Fruit fly (Drosophila melanogaster) whole organism, embryonic: ENCODE measurements around the gene Sqor.
A peak's percentile ranks its signal among the peaks of the same experiment; 100 is the strongest.

Experiments
- Blimp-1 ChIP-seq: fragments of 200-800 bp; sonication (Bioruptor generic); optimal IDR thresholded peaks from 3 replicates; lab custom pipeline; 2018; ENCODE audit warnings: missing biosample characterization, missing genetic modification characterization, mild to moderate bottlenecking, moderate library complexity, missing genetic modification reagents
- CG1024 ChIP-seq: fragments of 200-800 bp; sonication (Bioruptor generic); IDR thresholded peaks from 2 replicates; pipeline ENCODE4 v1.3.6; 2022; ENCODE audit warnings: missing biosample characterization, missing genetic modification characterization
- CG11504 ChIP-seq: fragments of 200-800 bp; sonication (Bioruptor generic); optimal IDR thresholded peaks from 3 replicates; lab custom pipeline; 2019; ENCODE audit warnings: missing biosample characterization, mild to moderate bottlenecking, missing genetic modification characterization, moderate library complexity
- CG13296 ChIP-seq: fragments of 200-800 bp; sonication (Bioruptor generic); optimal IDR thresholded peaks from 3 replicates; lab custom pipeline; 2018; ENCODE audit warnings: missing biosample characterization, mild to moderate bottlenecking, missing genetic modification characterization
- CG15514 ChIP-seq: fragments of 200-800 bp; sonication (Bioruptor generic); optimal IDR thresholded peaks from 3 replicates; lab custom pipeline; 2017; ENCODE audit warnings: missing biosample characterization, missing genetic modification characterization, mild to moderate bottlenecking, moderate library complexity, missing genetic modification reagents
- CG17186 ChIP-seq: fragments of 200-800 bp; sonication (Bioruptor generic); optimal IDR thresholded peaks from 3 replicates; lab custom pipeline; 2017; ENCODE audit warnings: missing biosample characterization, missing genetic modification reagents, missing genetic modification characterization
- CG17385 ChIP-seq: fragments of 200-800 bp; sonication (Bioruptor generic); optimal IDR thresholded peaks from 3 replicates; lab custom pipeline; 2018; ENCODE audit warnings: missing biosample characterization, mild to moderate bottlenecking, missing genetic modification characterization
- CG17802 ChIP-seq: fragments of 200-800 bp; sonication (Bioruptor generic); optimal IDR thresholded peaks from 2 replicates; lab custom pipeline; 2018; ENCODE audit warnings: missing biosample characterization, mild to moderate bottlenecking, missing genetic modification characterization, moderate library complexity
- CG1792 ChIP-seq: fragments of 200-800 bp; sonication (Bioruptor generic); optimal IDR thresholded peaks from 2 replicates; lab custom pipeline; 2016; ENCODE audit warnings: missing biosample characterization, missing genetic modification characterization
- CG2202 ChIP-seq: fragments of 200-800 bp; sonication (Bioruptor generic); optimal IDR thresholded peaks from 2 replicates; lab custom pipeline; 2018; ENCODE audit warnings: missing biosample characterization, mild to moderate bottlenecking, missing genetic modification characterization
- CG2889 ChIP-seq: fragments of 200-800 bp; sonication (Bioruptor generic); IDR thresholded peaks from 3 replicates; pipeline ENCODE4 v1.3.6; 2022; ENCODE audit warnings: missing biosample characterization, missing genetic modification characterization
- CG3995 ChIP-seq: fragments of 200-800 bp; sonication (Bioruptor generic); optimal IDR thresholded peaks from 3 replicates; lab custom pipeline; 2016; ENCODE audit warnings: missing biosample characterization, missing genetic modification characterization
- CG42726 ChIP-seq: fragments of 200-800 bp; sonication (Bioruptor generic); IDR thresholded peaks from 2 replicates; pipeline ENCODE4 v1.3.6; 2022; ENCODE audit warnings: missing biosample characterization, missing genetic modification characterization; ENCODE audit not compliant: partially characterized antibody
- CG6175 ChIP-seq: fragments of 200-800 bp; sonication (Bioruptor generic); IDR thresholded peaks from 3 replicates; pipeline ENCODE4 v1.3.6; 2022; ENCODE audit warnings: missing biosample characterization, missing genetic modification characterization
- CG6791 ChIP-seq: fragments of 200-800 bp; sonication (Bioruptor generic); IDR thresholded peaks from 3 replicates; pipeline ENCODE4 v1.3.6; 2022; ENCODE audit warnings: missing biosample characterization, missing genetic modification characterization; ENCODE audit not compliant: partially characterized antibody
- CG8089 ChIP-seq: fragments of 200-800 bp; sonication (Bioruptor generic); optimal IDR thresholded peaks from 3 replicates; lab custom pipeline; 2016; ENCODE audit warnings: missing biosample characterization, missing genetic modification characterization
- CG8359 ChIP-seq: fragments of 200-800 bp; sonication (Bioruptor generic); optimal IDR thresholded peaks from 2 replicates; lab custom pipeline; 2017; ENCODE audit warnings: missing biosample characterization, mild to moderate bottlenecking, missing genetic modification characterization, borderline replicate concordance
- CG8478 ChIP-seq: fragments of >200 bp; optimal IDR thresholded peaks from 2 replicates; lab custom pipeline; 2018
- CG9932 ChIP-seq: fragments of 200-800 bp; sonication (Bioruptor generic); IDR thresholded peaks from 2 replicates; pipeline ENCODE4 v1.3.6; 2022; ENCODE audit warnings: missing biosample characterization, missing genetic modification characterization
- CHES-1-like ChIP-seq: fragments of 200-800 bp; sonication (Bioruptor generic); optimal IDR thresholded peaks from 2 replicates; lab custom pipeline; 2016; ENCODE audit warnings: missing biosample characterization, missing genetic modification characterization
- CoRest ChIP-seq: fragments of 200-800 bp; sonication (Bioruptor generic); optimal IDR thresholded peaks from 3 replicates; lab custom pipeline; 2018; ENCODE audit warnings: missing biosample characterization, mild to moderate bottlenecking, missing genetic modification characterization, moderate library complexity
- D ChIP-seq, 2 experiments: fragments of 200-800 bp in 1 of 2; fragments of >200 bp in 1 of 2; sonication (Bioruptor generic) in 1 of 2; optimal IDR thresholded peaks; 2 replicates in 1 of 2; 3 replicates in 1 of 2; lab custom pipeline; 2017; ENCODE audit warnings: mild to moderate bottlenecking in 1 of 2, missing biosample characterization in 1 of 2, missing genetic modification characterization in 1 of 2, missing genetic modification reagents in 1 of 2
- HLH54F ChIP-seq: fragments of 200-800 bp; sonication (Bioruptor generic); optimal IDR thresholded peaks from 3 replicates; lab custom pipeline; 2016; ENCODE audit warnings: missing biosample characterization, missing genetic modification characterization
- Hey ChIP-seq: fragments of 200-800 bp; sonication (Bioruptor generic); optimal IDR thresholded peaks from 3 replicates; lab custom pipeline; 2018; ENCODE audit warnings: missing biosample characterization, mild to moderate bottlenecking, missing genetic modification characterization
- HmgZ ChIP-seq: fragments of 200-800 bp; sonication (Bioruptor generic); optimal IDR thresholded peaks from 2 replicates; lab custom pipeline; 2018; ENCODE audit warnings: missing biosample characterization, mild to moderate bottlenecking, missing genetic modification characterization
- Hr39 ChIP-seq: fragments of >200 bp; optimal IDR thresholded peaks from 2 replicates; lab custom pipeline; 2017
- MESR4 ChIP-seq: fragments of 200-800 bp; sonication (Bioruptor generic); optimal IDR thresholded peaks from 2 replicates; lab custom pipeline; 2018; ENCODE audit warnings: missing biosample characterization, mild to moderate bottlenecking, missing genetic modification characterization, moderate library complexity
- NC2β ChIP-seq: fragments of 200-800 bp; sonication (Bioruptor generic); optimal IDR thresholded peaks from 2 replicates; lab custom pipeline; 2016; ENCODE audit warnings: missing biosample characterization, missing genetic modification characterization
- Neu2 ChIP-seq: fragments of 200-800 bp; sonication (Bioruptor generic); optimal IDR thresholded peaks from 3 replicates; lab custom pipeline; 2016; ENCODE audit warnings: missing biosample characterization, missing genetic modification characterization, borderline replicate concordance
- NfI ChIP-seq: fragments of 200-800 bp; sonication (Bioruptor generic); optimal IDR thresholded peaks from 3 replicates; lab custom pipeline; 2018; ENCODE audit warnings: missing biosample characterization, mild to moderate bottlenecking, missing genetic modification characterization, moderate library complexity
- Opbp ChIP-seq: fragments of 200-800 bp; sonication (Bioruptor generic); IDR thresholded peaks from 3 replicates; pipeline ENCODE4 v1.3.6; 2022; ENCODE audit warnings: missing biosample characterization, missing genetic modification characterization; ENCODE audit not compliant: partially characterized antibody
- YL-1 ChIP-seq: fragments of 200-800 bp; sonication (Bioruptor generic); optimal IDR thresholded peaks from 3 replicates; lab custom pipeline; 2017; ENCODE audit warnings: missing biosample characterization, mild to moderate bottlenecking, missing genetic modification characterization
- ash1 ChIP-seq: fragments of 200-800 bp; sonication (Bioruptor generic); optimal IDR thresholded peaks from 2 replicates; lab custom pipeline; 2018; ENCODE audit warnings: missing biosample characterization, mild to moderate bottlenecking, missing genetic modification characterization
- ato ChIP-seq: fragments of 200-800 bp; sonication (Bioruptor generic); IDR thresholded peaks from 2 replicates; pipeline ENCODE4 v1.3.6; 2022; ENCODE audit warnings: missing biosample characterization, missing genetic modification characterization; ENCODE audit not compliant: partially characterized antibody
- eve ChIP-seq, 2 experiments: fragments of >200 bp; optimal IDR thresholded peaks; 2 replicates each; lab custom pipeline; 2017; ENCODE audit warnings: missing biosample characterization in 2 of 2, missing genetic modification characterization in 2 of 2
- fu2 ChIP-seq: fragments of 200-800 bp; sonication (Bioruptor generic); optimal IDR thresholded peaks from 2 replicates; lab custom pipeline; 2016; ENCODE audit warnings: missing biosample characterization, missing genetic modification characterization
- gcm ChIP-seq: fragments of 200-800 bp; sonication (Bioruptor generic); optimal IDR thresholded peaks from 2 replicates; lab custom pipeline; 2019; ENCODE audit warnings: missing biosample characterization, mild to moderate bottlenecking, missing genetic modification characterization, moderate library complexity
- gfzf ChIP-seq: fragments of 200-800 bp; sonication (Bioruptor generic); optimal IDR thresholded peaks from 2 replicates; lab custom pipeline; 2016; ENCODE audit warnings: missing biosample characterization, mild to moderate bottlenecking, missing genetic modification characterization, moderate library complexity
- hbn ChIP-seq: fragments of 200-800 bp; sonication (Bioruptor generic); IDR thresholded peaks from 2 replicates; pipeline ENCODE4 v1.3.6; 2022; ENCODE audit warnings: missing biosample characterization, missing genetic modification characterization; ENCODE audit not compliant: partially characterized antibody
- hkb ChIP-seq, 2 experiments: fragments of 200-800 bp in 1 of 2; fragments of >200 bp in 1 of 2; sonication (Bioruptor generic) in 1 of 2; IDR thresholded peaks in 1 of 2; optimal IDR thresholded peaks in 1 of 2; 2 replicates each; pipeline versions ENCODE4 v1.3.6 to Lab custom; 2017 to 2022; ENCODE audit warnings: missing biosample characterization in 1 of 2, missing genetic modification characterization in 1 of 2
- nau ChIP-seq: fragments of 200-800 bp; sonication (Bioruptor generic); optimal IDR thresholded peaks from 3 replicates; lab custom pipeline; 2017; ENCODE audit warnings: missing biosample characterization, mild to moderate bottlenecking, missing genetic modification characterization, missing genetic modification reagents
- otp ChIP-seq: fragments of 200-800 bp; sonication (Bioruptor generic); IDR thresholded peaks from 3 replicates; pipeline ENCODE4, ENCODE4 v1.3.6; 2022; ENCODE audit warnings: missing biosample characterization, missing genetic modification characterization
- pb ChIP-seq: fragments of 200-800 bp; sonication (Bioruptor generic); optimal IDR thresholded peaks from 3 replicates; lab custom pipeline; 2016; ENCODE audit warnings: missing biosample characterization, missing genetic modification characterization
- repo ChIP-seq: fragments of 200-800 bp; sonication (Bioruptor generic); optimal IDR thresholded peaks from 2 replicates; lab custom pipeline; 2016; ENCODE audit warnings: missing biosample characterization, missing genetic modification characterization
- so ChIP-seq: fragments of 200-800 bp; sonication (Bioruptor generic); IDR thresholded peaks from 3 replicates; pipeline ENCODE4 v1.3.6; 2022; ENCODE audit warnings: missing biosample characterization, missing genetic modification characterization
- stc ChIP-seq: fragments of 200-800 bp; sonication (Bioruptor generic); IDR thresholded peaks from 2 replicates; pipeline ENCODE4 v1.3.6; 2022; ENCODE audit warnings: missing biosample characterization, missing genetic modification characterization
- stwl ChIP-seq: fragments of 200-800 bp; sonication (Bioruptor generic); optimal IDR thresholded peaks from 3 replicates; lab custom pipeline; 2018; ENCODE audit warnings: missing biosample characterization, mild to moderate bottlenecking, missing genetic modification characterization, moderate library complexity

Sqor gene

dm6 chr3L:4193730-4194649, 46.0 kb upstream of the Sqor start, which contains the start of gene CG43367 (continued):
- TF ChIP-seq CG17802: no peak
- TF ChIP-seq CG1024 (GFP tag; lab: Robert Waterston, UW): no peak
- no peak for TF ChIP-seq CG6175 (GFP tag; lab: Robert Waterston, UW)
- TF ChIP-seq NC2β (GFP tag; lab: Kevin White, UChicago): no peak
- no peak for TF ChIP-seq CG8089
- TF ChIP-seq CG17385 (GFP tag; lab: Kevin White, UChicago): peak; percentile 99
- TF ChIP-seq nau (GFP tag; lab: Kevin White, UChicago): no peak
- 0 out of 3 replicates have a peak, but pooled peaks have one; percentile 33 for TF ChIP-seq so (GFP tag; lab: Robert Waterston, UW)
- no peak for TF ChIP-seq CG8359 (GFP tag; lab: Kevin White, UChicago)
- peak; percentile 50 for TF ChIP-seq stwl
- peak; percentile 11; the same call in 1 of the 2 replicates for TF ChIP-seq stc (GFP tag; lab: Robert Waterston, UW)
- no peak for TF ChIP-seq pb (GFP tag; lab: Kevin White, UChicago)
- no peak for TF ChIP-seq CG2202 (tag; lab: Kevin White, UChicago)
- 0 out of 3 replicates have a peak, but pooled peaks have one; percentile 25 for TF ChIP-seq otp (GFP tag; lab: Robert Waterston, UW)
- no peak for TF ChIP-seq eve (GFP tag; optimal IDR thresholded peaks at IDR 0.05; lab: Kevin White, UChicago)
- 0 out of 2 replicates have a peak, but pooled peaks have one; percentile 29 for TF ChIP-seq CG42726
- no peak for TF ChIP-seq CG8478 (lab: Kevin White, UChicago)
- no peak for TF ChIP-seq CG11504 (tag; lab: Kevin White, UChicago)
- peak; percentile 45 for TF ChIP-seq YL-1 (GFP tag; lab: Kevin White, UChicago)
- peak; percentile 4 for TF ChIP-seq fu2 (GFP tag; lab: Kevin White, UChicago)
- peak; percentile 45 for TF ChIP-seq HmgZ
- TF ChIP-seq HLH54F (GFP tag; lab: Kevin White, UChicago): peak; percentile 18
- no peak for TF ChIP-seq repo (GFP tag; lab: Kevin White, UChicago)
- TF ChIP-seq CoRest (tag; lab: Kevin White, UChicago): no peak
- no peak for TF ChIP-seq Hey (tag; lab: Kevin White, UChicago)
- peak; percentile 47 for TF ChIP-seq gfzf (GFP tag; lab: Kevin White, UChicago)
- no peak for TF ChIP-seq Hr39 (lab: Kevin White, UChicago)
- TF ChIP-seq CG15514: peak; percentile 29
- no peak for TF ChIP-seq CG1792
- peak; percentile 33 for TF ChIP-seq MESR4 (GFP tag; lab: Kevin White, UChicago)
- TF ChIP-seq hbn (GFP tag; lab: Robert Waterston, UW): no peak
- TF ChIP-seq CG17186 (GFP tag; lab: Kevin White, UChicago): peak; percentile 15
- peak; percentile 38 for TF ChIP-seq CG9932 (GFP tag; lab: Robert Waterston, UW)
- TF ChIP-seq hkb (optimal IDR thresholded peaks at IDR 0.05; lab: Kevin White, UChicago): no peak
- TF ChIP-seq hkb (GFP tag; IDR thresholded peaks at IDR 0.05; lab: Robert Waterston, UW): peak; percentile 26; the same call in 1 of the 2 replicates
- TF ChIP-seq CHES-1-like: peak; percentile 11
- no peak for TF ChIP-seq CG13296 (GFP tag; lab: Kevin White, UChicago)
- TF ChIP-seq ash1 (GFP tag; lab: Kevin White, UChicago): no peak
- TF ChIP-seq Blimp-1 (GFP tag; lab: Kevin White, UChicago): no peak
- no peak for TF ChIP-seq CG6791 (GFP tag; lab: Robert Waterston, UW)
- TF ChIP-seq CG3995 (GFP tag; lab: Kevin White, UChicago): no peak
- no peak for TF ChIP-seq gcm
- TF ChIP-seq Neu2 (GFP tag; lab: Kevin White, UChicago): no peak
- no peak for TF ChIP-seq D (optimal IDR thresholded peaks at IDR 0.05; lab: Kevin White, UChicago)
- TF ChIP-seq D (GFP tag; optimal IDR thresholded peaks at IDR 0.05; lab: Kevin White, UChicago): no peak
- TF ChIP-seq NfI (GFP tag; lab: Kevin White, UChicago): peak; percentile 16
- no peak for TF ChIP-seq CG2889 (GFP tag; lab: Robert Waterston, UW)
- no peak for TF ChIP-seq ato (GFP tag; lab: Robert Waterston, UW)
- peak; percentile 50; the same call in 1 of the 3 replicates for TF ChIP-seq Opbp
